Worm (Caenorhabditis elegans) whole organism, late embryonic: Measurements from ENCODE around the gene C09G5.7.

ENCODE experiments used
- dmd-4 ChIP-seq: sonication (generic microtip); optimal IDR thresholded peaks from 2 replicates; lab custom pipeline; 2016; ENCODE audit warnings: borderline replicate concordance, missing genetic modification characterization, missing compliant biosample characterization
- fkh-6 ChIP-seq: sonication (generic microtip); optimal IDR thresholded peaks from 2 replicates; lab custom pipeline; 2016; ENCODE audit warnings: missing genetic modification characterization, missing compliant biosample characterization
- hlh-8 ChIP-seq: sonication (generic microtip); optimal IDR thresholded peaks from 2 replicates; lab custom pipeline; 2016; ENCODE audit warnings: missing genotype, missing genetic modification characterization, missing compliant biosample characterization
- rnt-1 ChIP-seq: sonication (generic microtip); optimal IDR thresholded peaks from 2 replicates; lab custom pipeline; 2016; ENCODE audit warnings: missing genetic modification characterization, missing compliant biosample characterization
- tbx-2 ChIP-seq: sonication (generic microtip); optimal IDR thresholded peaks from 2 replicates; lab custom pipeline; 2016; ENCODE audit warnings: missing genetic modification characterization, missing compliant biosample characterization

ce11 chrII:10680130-10680529 is 34.6 kb upstream of the C09G5.7 start:
- TF ChIP-seq dmd-4 (tag; lab: Kevin White, UChicago) (no peak), rnt-1 (tag; lab: Kevin White, UChicago) (no peak), fkh-6 (tag; lab: Kevin White, UChicago) (no peak), hlh-8 (tag; lab: Kevin White, UChicago) (no peak), tbx-2 (no peak)
